Worm (Caenorhabditis elegans): ENCODE results near the gene scl-11.

scl-11 gene

DNA sequence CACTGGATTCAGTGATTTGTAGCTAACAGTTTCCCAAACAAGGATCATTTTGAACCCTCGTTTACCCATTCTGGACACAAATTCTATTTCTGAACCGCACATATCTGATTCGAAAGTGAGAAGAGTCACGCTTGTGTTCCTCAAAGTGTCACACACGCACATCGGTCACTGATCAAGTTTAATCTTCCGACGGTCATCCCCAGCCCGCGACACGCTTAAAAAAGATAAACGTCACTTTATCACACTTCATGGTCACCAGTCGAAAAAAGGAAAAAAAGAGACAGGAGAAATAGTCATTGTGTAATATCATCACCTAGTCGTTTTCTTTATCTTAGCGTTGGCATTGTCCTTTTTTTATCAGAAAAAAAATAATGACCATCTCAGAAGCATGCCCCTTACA, 26.5 kb downstream of the scl-11 start:
- TF ChIP-seq blmp-1 (tag; optimal IDR thresholded peaks at IDR 0.05): peak; percentile 80
- no peak for TF ChIP-seq egl-13 (tag; optimal IDR thresholded peaks at IDR 0.05)
- no peak for TF ChIP-seq hlh-4 (tag; optimal IDR thresholded peaks at IDR 0.05)
- peak; percentile 91 for TF ChIP-seq nhr-85 (tag)
- TF ChIP-seq hpl-2 (GFP tag; optimal IDR thresholded peaks at IDR 0.05): no peak
- peak in 1 of 2 experiments; percentile 37 for TF ChIP-seq mdl-1 (tag; optimal IDR thresholded peaks at IDR 0.05)
- TF ChIP-seq nhr-77 (tag; optimal IDR thresholded peaks at IDR 0.05): no peak
- TF ChIP-seq ztf-11 (tag; optimal IDR thresholded peaks at IDR 0.05): no peak
- TF ChIP-seq lin-35 (GFP tag; optimal IDR thresholded peaks at IDR 0.05): peak in 1 of 2 experiments; percentile 50
- no peak for TF ChIP-seq lsy-2 (tag; optimal IDR thresholded peaks at IDR 0.05)
- peak in 2 of 6 experiments; percentile 44 to 78 for TF ChIP-seq elt-3 (tag; optimal IDR thresholded peaks at IDR 0.05)
- peak; percentile 7 for TF ChIP-seq nhr-90 (tag; optimal IDR thresholded peaks at IDR 0.05; ENCODE audit: poor library complexity)
- TF ChIP-seq ceh-90 (tag; optimal IDR thresholded peaks at IDR 0.05): no peak
- TF ChIP-seq lin-39 (tag; optimal IDR thresholded peaks at IDR 0.05): no peak
- no peak for TF ChIP-seq nhr-237 (tag; optimal IDR thresholded peaks at IDR 0.05)
- peak; percentile 64 for TF ChIP-seq nhr-71 (tag; optimal IDR thresholded peaks at IDR 0.05)
- peak; percentile 63 for TF ChIP-seq lin-14 (GFP tag; optimal IDR thresholded peaks at IDR 0.05)
- no peak for TF ChIP-seq fkh-4 (tag; optimal IDR thresholded peaks at IDR 0.05; ENCODE audit: borderline replicate concordance)
- TF ChIP-seq nhr-19 (GFP tag; conservative IDR thresholded peaks at IDR 0.05): peak; percentile 45
- no peak for TF ChIP-seq unc-130 (tag; optimal IDR thresholded peaks at IDR 0.05)
- TF ChIP-seq nhr-76 (tag; optimal IDR thresholded peaks at IDR 0.05): no peak
- peak; percentile 42 for TF ChIP-seq snu-23 (GFP tag; optimal IDR thresholded peaks at IDR 0.05)
- no peak for TF ChIP-seq alr-1 (tag; optimal IDR thresholded peaks at IDR 0.05; ENCODE audit: borderline replicate concordance)
- peak; percentile 54 for TF ChIP-seq nhr-20 (tag; optimal IDR thresholded peaks at IDR 0.05)
- peak; percentile 1 for TF ChIP-seq skn-1 (tag; optimal IDR thresholded peaks at IDR 0.05)

DNA sequence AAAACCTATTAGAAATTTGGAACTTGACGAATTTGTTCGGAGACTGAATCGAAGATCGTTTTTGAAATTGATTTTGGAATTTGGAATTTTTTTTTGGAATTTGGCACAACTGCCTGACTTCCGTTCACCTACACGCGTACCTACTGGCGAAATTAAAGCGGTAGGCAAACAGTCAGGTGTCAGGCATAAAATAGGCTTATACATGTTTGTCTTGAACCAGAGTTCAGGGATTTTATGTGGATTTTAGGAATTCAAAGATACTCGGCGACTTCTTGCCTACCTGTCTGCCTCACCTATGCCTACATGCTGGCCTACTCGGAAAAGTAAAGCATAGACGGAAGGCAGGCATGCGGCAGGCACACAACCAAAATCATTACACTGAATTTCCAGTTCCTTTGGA, 27.2 kb downstream of the scl-11 start:
- TF ChIP-seq lsy-2 (tag; optimal IDR thresholded peaks at IDR 0.05) (no peak), C16A3.4 (tag; optimal IDR thresholded peaks at IDR 0.05) (no peak), efl-3 (GFP tag; optimal IDR thresholded peaks at IDR 0.05) (no peak), sox-4 (tag; optimal IDR thresholded peaks at IDR 0.05) (no peak), lin-39 (tag; optimal IDR thresholded peaks at IDR 0.05) (no peak), mdl-1 (tag; optimal IDR thresholded peaks at IDR 0.05) (no peak), ceh-88 (GFP tag; IDR thresholded peaks at IDR 0.05) (no peak), ceh-90 (tag; optimal IDR thresholded peaks at IDR 0.05) (no peak), aha-1 (tag; optimal IDR thresholded peaks at IDR 0.05) (no peak), nhr-11 (tag; optimal IDR thresholded peaks at IDR 0.05) (no peak), snpc-4 (tag; optimal IDR thresholded peaks at IDR 0.05) (no peak)

DNA sequence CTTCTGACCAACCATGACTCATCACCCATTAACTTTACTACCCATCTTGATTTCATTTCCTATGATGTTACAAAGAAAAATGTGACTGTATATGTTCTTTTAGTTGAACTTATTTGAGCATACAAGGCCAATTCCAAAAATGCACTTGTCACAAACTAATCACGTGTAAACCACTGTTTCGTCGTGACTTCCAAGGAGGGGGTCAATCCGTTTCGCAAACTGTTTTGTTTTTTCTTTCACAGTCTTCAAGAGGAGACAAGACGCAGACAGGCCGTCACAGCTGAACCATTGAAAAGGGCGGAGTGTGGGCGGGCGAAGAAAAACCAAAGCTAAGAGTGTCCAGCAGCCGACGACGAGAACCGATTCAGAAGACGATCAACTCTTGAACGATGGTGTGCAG, 27.9 kb downstream of the scl-11 start, which contains the start of gene C39E9.8:
Gene C39E9.8, plus strand, starts transcription at position 328 of the 400 bp plus-strand sequence.
- TF ChIP-seq nhr-90 (tag; optimal IDR thresholded peaks at IDR 0.05; ENCODE audit: poor library complexity): peak; percentile 43
- peak in 1 of 6 experiments; percentile 43 for TF ChIP-seq elt-3 (tag; optimal IDR thresholded peaks at IDR 0.05)
- TF ChIP-seq jun-1 (tag; optimal IDR thresholded peaks at IDR 0.05): peak; percentile 24
- peak; percentile 35 for TF ChIP-seq nhr-19 (GFP tag; conservative IDR thresholded peaks at IDR 0.05)
- peak; percentile 23; the same call in 1 of the 2 replicates for TF ChIP-seq grh-1 (GFP tag; IDR thresholded peaks at IDR 0.05)
- peak; percentile 25 for TF ChIP-seq snu-23 (GFP tag; optimal IDR thresholded peaks at IDR 0.05)
- no peak for TF ChIP-seq pag-3 (tag; optimal IDR thresholded peaks at IDR 0.05; ENCODE audit: borderline replicate concordance, insufficient read depth)
- TF ChIP-seq lin-14 (GFP tag; optimal IDR thresholded peaks at IDR 0.05): peak; percentile 70
- peak; percentile 62 for TF ChIP-seq nhr-71 (tag; optimal IDR thresholded peaks at IDR 0.05)
- TF ChIP-seq lin-35 (GFP tag; optimal IDR thresholded peaks at IDR 0.05): peak in 1 of 2 experiments; percentile 63
- TF ChIP-seq blmp-1 (tag; optimal IDR thresholded peaks at IDR 0.05): peak; percentile 5
- TF ChIP-seq nhr-85 (tag): peak; percentile 89
- peak; percentile 60 for TF ChIP-seq nhr-20 (tag; optimal IDR thresholded peaks at IDR 0.05)
- TF ChIP-seq ztf-4 (tag; optimal IDR thresholded peaks at IDR 0.05): no peak
- no peak for TF ChIP-seq nhr-11 (tag; optimal IDR thresholded peaks at IDR 0.05)
- peak in 1 of 2 experiments; percentile 18 for TF ChIP-seq mdl-1 (tag; optimal IDR thresholded peaks at IDR 0.05)
- no peak for TF ChIP-seq skn-1 (tag; optimal IDR thresholded peaks at IDR 0.05)
